Worm (Caenorhabditis elegans) whole organism, mixed stage, embryonic: ENCODE data around the gene W03C9.1.

ENCODE experiments used
- M03D4.4 ChIP-seq: sonication (generic microtip); optimal IDR thresholded peaks from 2 replicates; lab custom pipeline; 2017; ENCODE audit warnings: mild to moderate bottlenecking, missing genetic modification characterization, missing compliant biosample characterization
- blmp-1 ChIP-seq: fragments of 150-350 bp; optimal IDR thresholded peaks from 2 replicates; lab custom pipeline; 2014; ENCODE audit warnings: missing biosample characterization, missing genetic modification characterization
- cnd-1 ChIP-seq: fragments of 200-800 bp; sonication (Bioruptor generic); optimal IDR thresholded peaks from 2 replicates; lab custom pipeline; 2018; ENCODE audit warnings: mild to moderate bottlenecking, missing genetic modification characterization, missing compliant biosample characterization
- lsy-2 ChIP-seq: fragments of 150-350 bp; optimal IDR thresholded peaks from 2 replicates; lab custom pipeline; 2014; ENCODE audit warnings: missing biosample characterization, missing genetic modification characterization
- mab-5 ChIP-seq: fragments of 150-350 bp; optimal IDR thresholded peaks from 2 replicates; lab custom pipeline; 2014; ENCODE audit warnings: missing biosample characterization, missing genetic modification characterization
- mep-1 ChIP-seq: fragments of 150-350 bp; optimal IDR thresholded peaks from 2 replicates; lab custom pipeline; 2017; ENCODE audit warnings: missing biosample characterization, missing genetic modification reagents, missing genetic modification characterization, inconsistent platforms
- nhr-12 ChIP-seq: fragments of 150-350 bp; optimal IDR thresholded peaks from 2 replicates; lab custom pipeline; 2014; ENCODE audit warnings: missing biosample characterization, missing genetic modification characterization
- nhr-237 ChIP-seq: fragments of 150-350 bp; optimal IDR thresholded peaks from 2 replicates; lab custom pipeline; 2014; ENCODE audit warnings: missing biosample characterization, missing genetic modification characterization
- pha-4 ChIP-seq: fragments of 150-350 bp; optimal IDR thresholded peaks from 2 replicates; lab custom pipeline; 2018; ENCODE audit warnings: missing biosample characterization, missing genetic modification reagents, missing genetic modification characterization
- unc-120 ChIP-seq: sonication (generic microtip); optimal IDR thresholded peaks from 2 replicates; lab custom pipeline; 2017; ENCODE audit warnings: missing genetic modification characterization, missing compliant biosample characterization; ENCODE audit not compliant: poor library complexity, severe bottlenecking
- unc-39 ChIP-seq: fragments of 150-350 bp; optimal IDR thresholded peaks from 2 replicates; lab custom pipeline; 2014; ENCODE audit warnings: missing biosample characterization, missing genetic modification characterization
- unc-62 ChIP-seq: fragments of 150-350 bp; optimal IDR thresholded peaks from 2 replicates; lab custom pipeline; 2014; ENCODE audit warnings: missing biosample characterization, missing genetic modification reagents, missing genetic modification characterization

- TF ChIP-seq unc-62 (GFP tag; lab: Kevin White, UChicago) (no peak), lsy-2 (no peak), unc-39 (tag; lab: Kevin White, UChicago) (no peak), nhr-237 (tag; lab: Kevin White, UChicago) (no peak), pha-4 (tag; lab: Kevin White, UChicago) (no peak), blmp-1 (tag; lab: Kevin White, UChicago) (no peak), cnd-1 (tag; lab: Kevin White, UChicago) (no peak), mab-5 (no peak), M03D4.4 (tag; lab: Kevin White, UChicago) (no peak), unc-120 (no peak), nhr-12 (tag; lab: Kevin White, UChicago) (no peak), mep-1 (no peak)
These were observed 39.0 kb downstream of the W03C9.1 start for ce11 chrII:11922757-11923538.
